Worm (Caenorhabditis elegans) whole organism, L2 larva: ENCODE data around the gene sra-11.

Source experiments
- R02D3.7 ChIP-seq: fragments of 150-350 bp; optimal IDR thresholded peaks from 2 replicates; lab custom pipeline; 2014; ENCODE audit warnings: missing biosample characterization, missing genetic modification characterization
- aly-2 ChIP-seq: fragments of 150-350 bp; optimal IDR thresholded peaks from 2 replicates; lab custom pipeline; 2014; ENCODE audit warnings: missing biosample characterization, missing genetic modification characterization
- elt-3 ChIP-seq: sonication (generic microtip); optimal IDR thresholded peaks from 2 replicates; lab custom pipeline; 2017; ENCODE audit warnings: missing biosample characterization, missing genetic modification characterization
- nhr-11 ChIP-seq: fragments of 150-350 bp; optimal IDR thresholded peaks from 2 replicates; lab custom pipeline; 2014; ENCODE audit warnings: missing biosample characterization, missing genetic modification characterization
- nhr-12 ChIP-seq: fragments of 150-350 bp; optimal IDR thresholded peaks from 2 replicates; lab custom pipeline; 2014; ENCODE audit warnings: missing biosample characterization, missing genetic modification characterization

DNA sequence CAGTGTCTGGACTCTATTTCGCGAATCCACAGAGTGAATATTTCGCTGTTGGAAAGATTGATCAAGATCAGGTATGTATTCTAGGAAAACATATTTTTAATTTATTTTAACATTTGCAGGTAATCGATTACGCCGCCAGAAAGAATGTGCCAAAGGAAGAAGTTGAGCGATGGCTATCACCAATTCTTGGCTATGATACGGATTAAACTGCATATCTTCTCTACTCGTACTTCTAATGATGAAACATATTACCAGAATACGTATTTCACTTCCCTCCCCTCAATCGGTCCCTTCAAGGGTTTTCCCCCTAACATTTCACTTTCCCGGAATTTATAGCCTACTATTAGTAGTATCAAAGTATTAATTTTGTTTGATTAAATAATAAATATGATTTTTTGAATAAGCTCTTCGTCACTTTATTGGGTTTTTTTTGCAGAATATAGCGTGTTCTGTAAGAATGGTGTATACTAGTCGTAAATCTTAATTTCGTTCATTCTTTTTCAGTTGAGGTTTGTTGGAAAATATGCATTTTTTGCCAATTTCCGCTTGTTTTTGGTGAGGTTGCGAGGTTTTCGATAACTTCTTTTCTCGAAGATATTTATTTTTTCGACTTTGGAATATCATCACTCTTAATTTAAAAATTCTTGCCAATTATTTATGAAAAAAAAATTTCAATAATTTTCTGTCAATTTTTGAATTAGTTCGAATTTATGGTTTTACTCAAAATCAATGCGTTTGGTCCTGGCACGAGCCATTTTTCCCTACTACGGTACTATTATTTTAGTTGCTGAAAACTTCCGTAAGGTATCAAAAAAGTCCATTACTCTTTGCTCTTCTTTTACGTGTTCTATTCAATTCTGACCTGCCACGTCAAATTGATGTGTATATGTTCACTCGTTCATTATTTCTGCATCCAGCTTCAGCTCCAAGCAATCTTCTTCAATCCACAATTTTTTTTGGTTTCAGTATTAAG, 20.8 kb upstream of the sra-11 start:
- TF ChIP-seq elt-3 (tag; lab: Kevin White, UChicago) (no peak), aly-2 (tag; lab: Kevin White, UChicago) (no peak), R02D3.7 (no peak), nhr-11 (tag; lab: Kevin White, UChicago) (no peak), nhr-12 (tag; lab: Kevin White, UChicago) (no peak)
